Worm (Caenorhabditis elegans) whole organism, L1 larva: Measurements from ENCODE around the gene sre-54.

Source experiments
- C04F5.9 ChIP-seq: sonication (generic microtip); optimal IDR thresholded peaks from 2 replicates; lab custom pipeline; 2016; ENCODE audit warnings: missing genetic modification characterization, missing compliant biosample characterization
- C16A3.4 ChIP-seq: fragments of 150-350 bp; optimal IDR thresholded peaks from 2 replicates; lab custom pipeline; 2014; ENCODE audit warnings: missing biosample characterization, missing genetic modification characterization
- C34B4.2 ChIP-seq: sonication (generic microtip); optimal IDR thresholded peaks from 2 replicates; lab custom pipeline; 2017; ENCODE audit warnings: mild to moderate bottlenecking, missing genetic modification characterization, missing compliant biosample characterization
- alr-1 ChIP-seq: fragments of 200-800 bp; sonication (Bioruptor generic); optimal IDR thresholded peaks from 2 replicates; lab custom pipeline; 2018; ENCODE audit warnings: borderline replicate concordance, mild to moderate bottlenecking, missing genetic modification characterization, missing compliant biosample characterization
- ama-1 ChIP-seq: fragments of 150-350 bp; optimal IDR thresholded peaks from 2 replicates; lab custom pipeline; 2014
- blmp-1 ChIP-seq: fragments of 150-350 bp; optimal IDR thresholded peaks from 2 replicates; lab custom pipeline; 2014; ENCODE audit warnings: missing biosample characterization, missing genetic modification characterization
- ceh-63 ChIP-seq: fragments of 200-800 bp; sonication (Bioruptor generic); optimal IDR thresholded peaks from 2 replicates; lab custom pipeline; 2018; ENCODE audit warnings: mild to moderate bottlenecking, missing genetic modification characterization, missing compliant biosample characterization
- ceh-8 ChIP-seq: fragments of 200-800 bp; sonication (Bioruptor generic); optimal IDR thresholded peaks from 2 replicates; lab custom pipeline; 2018; ENCODE audit warnings: mild to moderate bottlenecking, missing genetic modification characterization, moderate library complexity, missing compliant biosample characterization
- ceh-82 ChIP-seq, 3 experiments: fragments of 150-350 bp in 1 of 3; sonication (generic microtip) in 2 of 3; optimal IDR thresholded peaks; 2 replicates each; lab custom pipeline; 2014 to 2017; ENCODE audit warnings: missing biosample characterization in 3 of 3, missing genetic modification characterization in 3 of 3
- dsc-1 ChIP-seq: sonication (generic microtip); optimal IDR thresholded peaks from 2 replicates; lab custom pipeline; 2016; ENCODE audit warnings: mild to moderate bottlenecking, missing genetic modification characterization, missing compliant biosample characterization
- efl-3 ChIP-seq: fragments of 200-800 bp; sonication (Bioruptor generic); optimal IDR thresholded peaks from 2 replicates; lab custom pipeline; 2018; ENCODE audit warnings: mild to moderate bottlenecking, missing genetic modification characterization, missing compliant biosample characterization
- egl-27 ChIP-seq, 2 experiments: fragments of 150-350 bp in 1 of 2; sonication (generic microtip); optimal IDR thresholded peaks; 3 replicates each; lab custom pipeline; 2017 to 2018; ENCODE audit warnings: missing biosample characterization in 2 of 2, missing genetic modification characterization in 2 of 2, missing genetic modification reagents in 2 of 2
- elt-2 ChIP-seq: sonication (generic microtip); optimal IDR thresholded peaks from 2 replicates; lab custom pipeline; 2016; ENCODE audit warnings: missing genetic modification characterization, mild to moderate bottlenecking, inconsistent platforms, missing compliant biosample characterization, missing genetic modification reagents
- elt-3 ChIP-seq, 6 experiments: fragments of 150-350 bp in 1 of 6; sonication (generic microtip); optimal IDR thresholded peaks; 2 replicates each; lab custom pipeline; 2017 to 2018; ENCODE audit warnings: missing biosample characterization in 6 of 6, missing genetic modification characterization in 6 of 6, inconsistent platforms in 1 of 6
- ets-5 ChIP-seq: fragments of 200-800 bp; sonication (Bioruptor generic); IDR thresholded peaks from 2 replicates; pipeline ENCODE4 v1.3.6; 2022; ENCODE audit warnings: missing genetic modification characterization, missing compliant biosample characterization
- fkh-4 ChIP-seq: sonication (generic microtip); optimal IDR thresholded peaks from 2 replicates; lab custom pipeline; 2016; ENCODE audit warnings: missing compliant biosample characterization, missing genetic modification characterization, borderline replicate concordance
- hpl-2 ChIP-seq: fragments of 150-350 bp; optimal IDR thresholded peaks from 2 replicates; lab custom pipeline; 2014; ENCODE audit warnings: missing biosample characterization, missing genetic modification reagents, missing genetic modification characterization
- irx-1 ChIP-seq: sonication (generic microtip); optimal IDR thresholded peaks from 2 replicates; lab custom pipeline; 2016; ENCODE audit warnings: missing genetic modification characterization, missing compliant biosample characterization
- isw-1 ChIP-seq: fragments of 200-800 bp; sonication (Bioruptor generic); IDR thresholded peaks from 2 replicates; pipeline ENCODE4 v1.3.6; 2022; ENCODE audit warnings: missing genetic modification characterization, missing compliant biosample characterization
- jun-1 ChIP-seq: fragments of 150-350 bp; optimal IDR thresholded peaks from 2 replicates; lab custom pipeline; 2014; ENCODE audit warnings: missing biosample characterization, missing genetic modification reagents, missing genetic modification characterization
- lin-14 ChIP-seq: fragments of 200-800 bp; sonication (Bioruptor generic); optimal IDR thresholded peaks from 2 replicates; lab custom pipeline; 2018; ENCODE audit warnings: mild to moderate bottlenecking, missing genetic modification characterization, moderate library complexity, missing compliant biosample characterization
- lin-35 ChIP-seq, 2 experiments: fragments of 150-350 bp; optimal IDR thresholded peaks; 2 replicates each; lab custom pipeline; 2014; ENCODE audit warnings: missing biosample characterization in 2 of 2, missing genetic modification characterization in 2 of 2, missing genetic modification reagents in 2 of 2
- lsy-2 ChIP-seq, 2 experiments: fragments of 150-350 bp; optimal IDR thresholded peaks; 2 replicates each; lab custom pipeline; 2014; ENCODE audit warnings: missing biosample characterization in 2 of 2, missing genetic modification characterization in 2 of 2
- mep-1 ChIP-seq: fragments of 150-350 bp; optimal IDR thresholded peaks from 2 replicates; lab custom pipeline; 2014; ENCODE audit warnings: missing biosample characterization, missing genetic modification characterization
- nhr-11 ChIP-seq: fragments of 150-350 bp; optimal IDR thresholded peaks from 2 replicates; lab custom pipeline; 2014; ENCODE audit warnings: missing biosample characterization, missing genetic modification characterization
- nhr-12 ChIP-seq: sonication (generic microtip); optimal IDR thresholded peaks from 2 replicates; lab custom pipeline; 2017; ENCODE audit warnings: missing biosample characterization, missing genetic modification characterization
- nhr-19 ChIP-seq: fragments of 200-800 bp; sonication (Bioruptor generic); conservative IDR thresholded peaks from 2 replicates; pipeline ENCODE4 v1.3.6; 2022; ENCODE audit warnings: missing genetic modification characterization, missing compliant biosample characterization
- nhr-20 ChIP-seq: sonication (generic microtip); optimal IDR thresholded peaks from 2 replicates; lab custom pipeline; 2016; ENCODE audit warnings: mild to moderate bottlenecking, missing genetic modification characterization, missing compliant biosample characterization
- nhr-28 ChIP-seq: fragments of 150-350 bp; optimal IDR thresholded peaks from 2 replicates; lab custom pipeline; 2014; ENCODE audit warnings: missing biosample characterization, missing genetic modification characterization
- nhr-47 ChIP-seq: sonication (generic microtip); optimal IDR thresholded peaks from 2 replicates; lab custom pipeline; 2016; ENCODE audit warnings: mild to moderate bottlenecking, missing genetic modification characterization, moderate library complexity, missing compliant biosample characterization
- nhr-76 ChIP-seq: sonication (generic microtip); optimal IDR thresholded peaks from 2 replicates; lab custom pipeline; 2017; ENCODE audit warnings: missing biosample characterization, missing genetic modification characterization
- nhr-77 ChIP-seq: fragments of 150-350 bp; optimal IDR thresholded peaks from 2 replicates; lab custom pipeline; 2014; ENCODE audit warnings: missing biosample characterization, missing genetic modification characterization
- nhr-84 ChIP-seq: sonication (generic microtip); optimal IDR thresholded peaks from 2 replicates; lab custom pipeline; 2017; ENCODE audit warnings: missing biosample characterization, missing genetic modification characterization
- nhr-85 ChIP-seq: sonication (generic microtip); peaks from one replicate; lab custom pipeline; 2016; ENCODE audit warnings: missing genetic modification characterization, inconsistent platforms, missing compliant biosample characterization
- nhr-90 ChIP-seq: sonication (generic microtip); optimal IDR thresholded peaks from 2 replicates; lab custom pipeline; 2016; ENCODE audit warnings: mild to moderate bottlenecking, missing genetic modification characterization, missing compliant biosample characterization; ENCODE audit not compliant: poor library complexity
- pax-3 ChIP-seq: fragments of 200-800 bp; sonication (Bioruptor generic); optimal IDR thresholded peaks from 2 replicates; lab custom pipeline; 2018; ENCODE audit warnings: mild to moderate bottlenecking, missing genetic modification characterization, moderate library complexity, missing compliant biosample characterization
- rnt-1 ChIP-seq: sonication (generic microtip); optimal IDR thresholded peaks from 2 replicates; lab custom pipeline; 2016; ENCODE audit warnings: mild to moderate bottlenecking, missing genetic modification characterization, moderate library complexity, missing compliant biosample characterization
- skn-1 ChIP-seq: fragments of 150-350 bp; optimal IDR thresholded peaks from 2 replicates; lab custom pipeline; 2014; ENCODE audit warnings: missing biosample characterization, missing genetic modification characterization
- snu-23 ChIP-seq: sonication (generic microtip); optimal IDR thresholded peaks from 2 replicates; lab custom pipeline; 2016; ENCODE audit warnings: missing genetic modification characterization, missing compliant biosample characterization
- sup-37 ChIP-seq: fragments of 200-800 bp; sonication (Bioruptor generic); optimal IDR thresholded peaks from 2 replicates; lab custom pipeline; 2018; ENCODE audit warnings: mild to moderate bottlenecking, missing genetic modification characterization, missing compliant biosample characterization
- tbx-2 ChIP-seq: sonication (generic microtip); optimal IDR thresholded peaks from 2 replicates; lab custom pipeline; 2016; ENCODE audit warnings: missing genetic modification characterization, missing compliant biosample characterization
- tlp-1 ChIP-seq: fragments of 150-350 bp; optimal IDR thresholded peaks from 2 replicates; lab custom pipeline; 2014; ENCODE audit warnings: missing biosample characterization, missing genetic modification characterization
- unc-130 ChIP-seq: fragments of 150-350 bp; optimal IDR thresholded peaks from 2 replicates; lab custom pipeline; 2017; ENCODE audit warnings: missing biosample characterization, missing genetic modification characterization, inconsistent platforms
- unc-62 ChIP-seq: fragments of 150-350 bp; optimal IDR thresholded peaks from 2 replicates; lab custom pipeline; 2014; ENCODE audit warnings: missing biosample characterization, missing genetic modification reagents, missing genetic modification characterization
- zag-1 ChIP-seq: fragments of 150-350 bp; optimal IDR thresholded peaks from 2 replicates; lab custom pipeline; 2014; ENCODE audit warnings: missing biosample characterization, missing genetic modification characterization
- ztf-11 ChIP-seq, 2 experiments: sonication (generic microtip); optimal IDR thresholded peaks; 2 replicates each; lab custom pipeline; 2016 to 2017; ENCODE audit warnings: missing genetic modification characterization in 2 of 2, missing biosample characterization in 1 of 2, missing compliant biosample characterization in 1 of 2

sre-54 gene

ce11 chrII:12346289-12346989 lies 13.7 kb downstream of the sre-54 start (continued):
- TF ChIP-seq nhr-47 (tag; lab: Kevin White, UChicago), result no peak
- TF ChIP-seq C04F5.9 (tag; lab: Kevin White, UChicago), result no peak

ce11 chrII:12348957-12349356 lies 16.2 kb downstream of the sre-54 start:
- TF ChIP-seq lin-14 (peak; percentile 14), nhr-47 (tag; lab: Kevin White, UChicago) (no peak), pax-3 (no peak), C34B4.2 (no peak), lsy-2 (tag; optimal IDR thresholded peaks at IDR 0.05; lab: Kevin White, UChicago) (no peak)

- TF ChIP-seq irx-1 (tag; lab: Kevin White, UChicago) (no peak), sup-37 (GFP tag; lab: Kevin White, UChicago) (peak; percentile 39), elt-2 (tag; lab: Kevin White, UChicago) (no peak), C04F5.9 (tag; lab: Kevin White, UChicago) (no peak), nhr-84 (no peak), alr-1 (tag; lab: Kevin White, UChicago) (no peak), efl-3 (no peak), C16A3.4 (tag; lab: Kevin White, UChicago) (no peak), unc-62 (GFP tag; lab: Kevin White, UChicago) (no peak), dsc-1 (tag; lab: Kevin White, UChicago) (no peak), blmp-1 (tag; lab: Kevin White, UChicago) (no peak), jun-1 (tag; lab: Kevin White, UChicago) (no peak), lin-35 (GFP tag; optimal IDR thresholded peaks at IDR 0.05; lab: Kevin White, UChicago) (peak in 1 of 2 experiments; percentile 33), tbx-2 (tag; lab: Kevin White, UChicago) (no peak), nhr-20 (tag; lab: Kevin White, UChicago) (peak; percentile 7), zag-1 (tag; lab: Kevin White, UChicago) (no peak), skn-1 (no peak), rnt-1 (tag; lab: Kevin White, UChicago) (no peak), nhr-90 (tag; lab: Kevin White, UChicago) (no peak), nhr-19 (GFP tag; lab: Robert Waterston, UW) (no peak), nhr-77 (tag; lab: Kevin White, UChicago) (peak; percentile 44), ceh-8 (GFP tag; lab: Kevin White, UChicago) (no peak), hpl-2 (no peak), ztf-11 (tag; optimal IDR thresholded peaks at IDR 0.05; lab: Kevin White, UChicago) (no peak), ets-5 (GFP tag; lab: Robert Waterston, UW) (no peak), ceh-63 (GFP tag; lab: Kevin White, UChicago) (no peak), tlp-1 (tag; lab: Kevin White, UChicago) (no peak), unc-130 (tag; lab: Kevin White, UChicago) (no peak), isw-1 (GFP tag; lab: Robert Waterston, UW) (no peak), fkh-4 (no peak), nhr-11 (tag; lab: Kevin White, UChicago) (no peak), lin-14 (peak; percentile 37)
- TF ChIP-seq, all 84 proteins: peak for 5
Measured at ce11 chrII:12349866-12350265, 17.1 kb downstream of the sre-54 start.

DNA sequence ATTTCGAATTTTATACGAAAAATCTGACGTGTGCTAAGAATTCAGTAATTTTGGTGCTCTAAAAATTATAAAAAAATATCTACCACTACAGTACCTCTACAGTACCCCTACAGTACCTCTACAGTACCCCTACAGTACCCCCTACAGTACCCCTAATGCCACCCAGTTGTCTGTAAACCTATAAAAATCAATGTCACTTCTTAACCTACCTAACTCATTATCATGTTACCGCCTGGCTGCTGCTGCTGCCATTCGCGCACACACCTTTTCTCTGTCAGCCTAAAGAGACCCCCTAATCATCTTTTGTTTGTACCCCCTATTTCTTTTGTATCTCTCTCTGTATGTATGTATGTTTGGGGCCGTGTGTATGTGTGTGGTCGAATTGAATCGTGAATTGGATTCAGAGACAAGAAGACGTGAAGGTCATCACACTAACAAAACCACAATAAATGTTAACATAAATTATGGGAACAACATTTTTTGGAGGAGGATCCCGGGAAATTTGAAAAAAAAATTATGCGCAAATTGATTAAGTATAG lies 18.1 kb downstream of the sre-54 start:
- no peak for TF ChIP-seq nhr-90 (tag; lab: Kevin White, UChicago)
- TF ChIP-seq egl-27 (tag; optimal IDR thresholded peaks at IDR 0.05; lab: Kevin White, UChicago), result no peak
- TF ChIP-seq nhr-11 (tag; lab: Kevin White, UChicago), result no peak
- no peak for TF ChIP-seq ama-1 (lab: Kevin White, UChicago)
- TF ChIP-seq nhr-12 (tag; lab: Kevin White, UChicago), result no peak
- peak in 1 of 2 experiments; percentile 17 for TF ChIP-seq lin-35 (GFP tag; optimal IDR thresholded peaks at IDR 0.05; lab: Kevin White, UChicago)
- TF ChIP-seq nhr-77 (tag; lab: Kevin White, UChicago), result no peak
- TF ChIP-seq ceh-82 (tag; optimal IDR thresholded peaks at IDR 0.05; lab: Kevin White, UChicago), result peak in 1 of 3 experiments; percentile 1
- TF ChIP-seq elt-3 (tag; optimal IDR thresholded peaks at IDR 0.05; lab: Kevin White, UChicago), result peak in 1 of 6 experiments; percentile 24
- no peak for TF ChIP-seq nhr-28 (tag; lab: Kevin White, UChicago)
- peak; percentile 34 for TF ChIP-seq mep-1 (tag; lab: Kevin White, UChicago)
- TF ChIP-seq nhr-85 (tag; lab: Kevin White, UChicago), result peak; percentile 83
- TF ChIP-seq nhr-76 (tag; lab: Kevin White, UChicago), result no peak
- TF ChIP-seq snu-23 (GFP tag; lab: Kevin White, UChicago), result peak; percentile 40
- no peak for TF ChIP-seq alr-1 (tag; lab: Kevin White, UChicago)
- TF ChIP-seq C04F5.9 (tag; lab: Kevin White, UChicago), result no peak
- TF ChIP-seq unc-130 (tag; lab: Kevin White, UChicago), result no peak
